Worm (Caenorhabditis elegans) whole organism, L4 larva: ENCODE data around the gene F14H3.14.

Experiments
- F37D6.2 ChIP-seq: sonication (generic microtip); optimal IDR thresholded peaks from 2 replicates; lab custom pipeline; 2016; ENCODE audit warnings: mild to moderate bottlenecking, missing genetic modification characterization, missing compliant biosample characterization
- R02D3.7 ChIP-seq: fragments of 150-350 bp; sonication (generic microtip); optimal IDR thresholded peaks from 3 replicates; lab custom pipeline; 2014; ENCODE audit warnings: missing biosample characterization, missing genetic modification characterization
- Y48G9A.11 ChIP-seq: fragments of 200-800 bp; sonication (Bioruptor generic); IDR thresholded peaks from 2 replicates; pipeline ENCODE4 v1.3.6; 2022; ENCODE audit warnings: missing genetic modification reagents, missing genetic modification characterization, missing compliant biosample characterization
- Y75B8A.6 ChIP-seq: fragments of 200-800 bp; sonication (Bioruptor generic); IDR thresholded peaks from 2 replicates; pipeline ENCODE4 v1.3.6; 2022; ENCODE audit warnings: missing genetic modification reagents, missing genetic modification characterization, missing compliant biosample characterization
- ceh-20 ChIP-seq: fragments of 200-800 bp; sonication (Bioruptor generic); IDR thresholded peaks from 2 replicates; pipeline ENCODE4 v1.3.6; 2022; ENCODE audit warnings: missing genetic modification reagents, missing genetic modification characterization, missing compliant biosample characterization
- ctbp-1 ChIP-seq: fragments of 200-800 bp; sonication (Bioruptor generic); IDR thresholded peaks from 2 replicates; pipeline ENCODE4 v1.3.6; 2022; ENCODE audit warnings: missing genetic modification reagents, missing genetic modification characterization, missing compliant biosample characterization
- daf-16 ChIP-seq, 3 experiments: sonication (generic microtip); optimal IDR thresholded peaks; 2 replicates each; lab custom pipeline; 2016 to 2017; ENCODE audit warnings: missing genetic modification characterization in 3 of 3, missing genetic modification reagents in 3 of 3, mild to moderate bottlenecking in 2 of 3, missing compliant biosample characterization in 2 of 3, missing biosample characterization in 1 of 3, moderate library complexity in 1 of 3
- dve-1 ChIP-seq: sonication (generic microtip); optimal IDR thresholded peaks from 2 replicates; lab custom pipeline; 2017; ENCODE audit warnings: antibody characterized with exemption, mild to moderate bottlenecking, missing genetic modification characterization, missing compliant biosample characterization; ENCODE audit not compliant: insufficient read depth
- egl-43 ChIP-seq: fragments of 200-800 bp; sonication (Bioruptor generic); IDR thresholded peaks from 2 replicates; pipeline ENCODE4 v1.3.6; 2022; ENCODE audit warnings: missing genetic modification reagents, missing genetic modification characterization, missing compliant biosample characterization
- fos-1 ChIP-seq: fragments of 150-350 bp; optimal IDR thresholded peaks from 2 replicates; lab custom pipeline; 2014; ENCODE audit warnings: missing biosample characterization, missing genetic modification characterization
- jun-1 ChIP-seq: fragments of 150-350 bp; optimal IDR thresholded peaks from 2 replicates; lab custom pipeline; 2014; ENCODE audit warnings: missing biosample characterization, missing genetic modification reagents, missing genetic modification characterization
- lin-13 ChIP-seq: fragments of 150-350 bp; optimal IDR thresholded peaks from 2 replicates; lab custom pipeline; 2014; ENCODE audit warnings: missing biosample characterization, missing genetic modification reagents, missing genetic modification characterization
- madf-5 ChIP-seq, 2 experiments: fragments of 200-800 bp; sonication (Bioruptor generic); IDR thresholded peaks; 2 replicates each; pipeline ENCODE4 v1.3.6; 2022; ENCODE audit warnings: missing compliant biosample characterization in 2 of 2, missing genetic modification characterization in 2 of 2
- mep-1 ChIP-seq: fragments of 150-350 bp; sonication (generic microtip); optimal IDR thresholded peaks from 3 replicates; lab custom pipeline; 2014; ENCODE audit warnings: missing biosample characterization, missing genetic modification characterization
- mxl-2 ChIP-seq: fragments of 200-800 bp; sonication (Bioruptor generic); conservative IDR thresholded peaks from 2 replicates; pipeline ENCODE4 v1.3.6; 2022; ENCODE audit warnings: missing genetic modification reagents, missing genetic modification characterization, missing compliant biosample characterization
- nhr-11 ChIP-seq: fragments of 150-350 bp; optimal IDR thresholded peaks from 2 replicates; lab custom pipeline; 2014; ENCODE audit warnings: missing biosample characterization, missing genetic modification characterization
- nhr-111 ChIP-seq: fragments of 200-800 bp; sonication (Bioruptor generic); optimal IDR thresholded peaks from 2 replicates; lab custom pipeline; 2018; ENCODE audit warnings: mild to moderate bottlenecking, missing genetic modification characterization, missing compliant biosample characterization
- nhr-28 ChIP-seq: fragments of 150-350 bp; optimal IDR thresholded peaks from 2 replicates; lab custom pipeline; 2014; ENCODE audit warnings: missing biosample characterization, missing genetic modification characterization
- nhr-41 ChIP-seq: fragments of 200-800 bp; sonication (Bioruptor generic); IDR thresholded peaks from 2 replicates; pipeline ENCODE4 v1.3.6; 2022; ENCODE audit warnings: missing genetic modification reagents, missing genetic modification characterization, missing compliant biosample characterization
- nhr-76 ChIP-seq: fragments of 150-350 bp; optimal IDR thresholded peaks from 2 replicates; lab custom pipeline; 2014; ENCODE audit warnings: missing biosample characterization, missing genetic modification characterization
- nhr-77 ChIP-seq: fragments of 150-350 bp; optimal IDR thresholded peaks from 2 replicates; lab custom pipeline; 2014; ENCODE audit warnings: missing biosample characterization, missing genetic modification characterization
- pha-4 ChIP-seq, 2 experiments: fragments of 150-350 bp in 1 of 2; fragments of 200-800 bp in 1 of 2; sonication (Bioruptor generic) in 1 of 2; IDR thresholded peaks in 1 of 2; optimal IDR thresholded peaks in 1 of 2; 2 replicates each; pipeline versions ENCODE4 v1.3.6 to Lab custom; 2014 to 2022; ENCODE audit warnings: missing genetic modification characterization in 2 of 2, missing genetic modification reagents in 2 of 2, missing biosample characterization in 1 of 2, missing compliant biosample characterization in 1 of 2
- php-3 ChIP-seq: fragments of 200-800 bp; sonication (Bioruptor generic); IDR thresholded peaks from 2 replicates; pipeline ENCODE4 v1.3.6; 2022; ENCODE audit warnings: missing genetic modification reagents, missing genetic modification characterization, missing compliant biosample characterization
- skn-1 ChIP-seq: fragments of 150-350 bp; optimal IDR thresholded peaks from 2 replicates; lab custom pipeline; 2014; ENCODE audit warnings: missing biosample characterization, missing genetic modification characterization
- tra-1 ChIP-seq: fragments of 200-800 bp; sonication (Bioruptor generic); IDR thresholded peaks from 2 replicates; pipeline ENCODE4 v1.3.6; 2022; ENCODE audit warnings: missing genetic modification reagents, missing genetic modification characterization, missing compliant biosample characterization
- unc-130 ChIP-seq: sonication (generic microtip); optimal IDR thresholded peaks from 2 replicates; lab custom pipeline; 2016; ENCODE audit warnings: missing genetic modification reagents, missing genetic modification characterization, missing compliant biosample characterization
- unc-62 ChIP-seq, 3 experiments: fragments of 150-350 bp in 1 of 3; sonication (generic microtip); optimal IDR thresholded peaks in 2 of 3; peaks in 1 of 3; 1 replicate in 1 of 3; 2 replicates in 2 of 3; lab custom pipeline; 2014 to 2017; ENCODE audit warnings: missing biosample characterization in 3 of 3, missing genetic modification characterization in 3 of 3, missing genetic modification reagents in 3 of 3, missing genotype in 1 of 3
- vab-7 ChIP-seq: fragments of 200-800 bp; sonication (Bioruptor generic); IDR thresholded peaks from 2 replicates; pipeline ENCODE4 v1.3.6; 2022; ENCODE audit warnings: missing genetic modification reagents, missing genetic modification characterization, missing compliant biosample characterization
- zag-1 ChIP-seq: fragments of 150-350 bp; optimal IDR thresholded peaks from 2 replicates; lab custom pipeline; 2014; ENCODE audit warnings: missing biosample characterization, missing genetic modification characterization

Gene F14H3.14

ce11 chrV:16099441-16099840 is 36.8 kb upstream of the F14H3.14 start, which contains the start of gene str-7 (continued):
- no peak for TF ChIP-seq R02D3.7 (tag; lab: Kevin White, UChicago)
- TF ChIP-seq nhr-76 (tag; lab: Kevin White, UChicago): no peak

ce11 chrV:16094862-16095261 is 32.2 kb upstream of the F14H3.14 start:
- TF ChIP-seq jun-1: no peak
- TF ChIP-seq unc-130 (GFP tag; lab: Kevin White, UChicago): no peak
- TF ChIP-seq unc-62 (GFP tag; optimal IDR thresholded peaks at IDR 0.05 in 1 of 2; lab: Kevin White, UChicago): peak in 1 of 2 experiments; percentile 94
- TF ChIP-seq unc-62 (tag; optimal IDR thresholded peaks at IDR 0.05; lab: Kevin White, UChicago): no peak
- TF ChIP-seq dve-1 (tag; lab: Kevin White, UChicago): peak; percentile 11
- no peak for TF ChIP-seq mep-1 (tag; lab: Kevin White, UChicago)
- TF ChIP-seq daf-16 (GFP tag; optimal IDR thresholded peaks at IDR 0.05; lab: Kevin White, UChicago): no peak
- peak; percentile 66 for TF ChIP-seq daf-16 (tag; optimal IDR thresholded peaks at IDR 0.05; lab: Kevin White, UChicago)
- TF ChIP-seq ceh-20 (GFP tag; lab: Robert Waterston, UW): no peak
- TF ChIP-seq nhr-28 (tag; lab: Kevin White, UChicago): peak; percentile 97
- TF ChIP-seq fos-1 (tag; lab: Kevin White, UChicago): no peak

ce11 chrV:16094284-16094683 is 31.6 kb upstream of the F14H3.14 start, which contains the start of gene F22B8.7:
Gene F22B8.7 (plus strand): TSS chrV:16094584.
- no peak for TF ChIP-seq fos-1 (tag; lab: Kevin White, UChicago)
- TF ChIP-seq Y75B8A.6: no peak
- TF ChIP-seq Y48G9A.11 (GFP tag; lab: Robert Waterston, UW): no peak
- no peak for TF ChIP-seq tra-1
- TF ChIP-seq zag-1 (tag; lab: Kevin White, UChicago): no peak
- no peak for TF ChIP-seq unc-62 (GFP tag; optimal IDR thresholded peaks at IDR 0.05 in 1 of 2; lab: Kevin White, UChicago)
- TF ChIP-seq unc-62 (tag; optimal IDR thresholded peaks at IDR 0.05; lab: Kevin White, UChicago): no peak
- TF ChIP-seq skn-1 (tag; lab: Kevin White, UChicago): no peak
- TF ChIP-seq egl-43 (GFP tag; lab: Robert Waterston, UW): no peak
- TF ChIP-seq ctbp-1: no peak
- TF ChIP-seq nhr-41 (GFP tag; lab: Robert Waterston, UW): no peak
- TF ChIP-seq nhr-11 (tag; lab: Kevin White, UChicago): no peak
- no peak for TF ChIP-seq vab-7 (GFP tag; lab: Robert Waterston, UW)
- no peak for TF ChIP-seq lin-13 (GFP tag; lab: Kevin White, UChicago)
- no peak for TF ChIP-seq mxl-2 (GFP tag; lab: Robert Waterston, UW)
- no peak for TF ChIP-seq nhr-77 (tag; lab: Kevin White, UChicago)
- TF ChIP-seq, all 104 proteins: peak for 0

- TF ChIP-seq unc-62 (GFP tag; optimal IDR thresholded peaks at IDR 0.05 in 1 of 2; lab: Kevin White, UChicago) (peak in 1 of 2 experiments; percentile 48), unc-62 (tag; optimal IDR thresholded peaks at IDR 0.05; lab: Kevin White, UChicago) (no peak), php-3 (GFP tag; lab: Robert Waterston, UW) (no peak), nhr-111 (GFP tag; lab: Kevin White, UChicago) (no peak), F37D6.2 (no peak)
Measured at ce11 chrV:16090685-16091084, 28.0 kb upstream of the F14H3.14 start, which contains the start of gene F22B8.3. Gene F22B8.3 (plus strand): TSS chrV:16090985.

- TF ChIP-seq php-3 (GFP tag; lab: Robert Waterston, UW) (0 out of 2 replicates have a peak, but pooled peaks have one; percentile 27), lin-13 (GFP tag; lab: Kevin White, UChicago) (no peak), madf-5 (GFP tag; IDR thresholded peaks at IDR 0.05; lab: Robert Waterston, UW) (no peak), daf-16 (GFP tag; optimal IDR thresholded peaks at IDR 0.05; lab: Kevin White, UChicago) (no peak), daf-16 (tag; optimal IDR thresholded peaks at IDR 0.05; lab: Kevin White, UChicago) (peak; percentile 86), pha-4 (GFP tag; IDR thresholded peaks at IDR 0.05; lab: Robert Waterston, UW) (no peak), pha-4 (tag; optimal IDR thresholded peaks at IDR 0.05; lab: Kevin White, UChicago) (peak; percentile 7), dve-1 (tag; lab: Kevin White, UChicago) (peak; percentile 27), nhr-28 (tag; lab: Kevin White, UChicago) (peak; percentile 87)
Measured at ce11 chrV:16080678-16081077, 18.0 kb upstream of the F14H3.14 start.
